Worm (Caenorhabditis elegans) whole organism, midembryonic: ENCODE results near the gene mltn-7.

Experiments
- T22C8.4 ChIP-seq: fragments of 200-800 bp; sonication (Bioruptor generic); IDR thresholded peaks from 2 replicates; pipeline ENCODE4 v1.3.6; 2022; ENCODE audit warnings: missing genetic modification characterization, missing compliant biosample characterization
- cog-1 ChIP-seq: sonication (generic microtip); optimal IDR thresholded peaks from 2 replicates; lab custom pipeline; 2016; ENCODE audit warnings: missing genetic modification characterization, missing compliant biosample characterization
- flt-1 ChIP-seq: fragments of 200-800 bp; sonication (Bioruptor generic); IDR thresholded peaks from 2 replicates; pipeline ENCODE4 v1.3.6; 2022; ENCODE audit warnings: missing genetic modification characterization, missing compliant biosample characterization
- klf-2 ChIP-seq: fragments of 200-800 bp; sonication (Bioruptor generic); conservative IDR thresholded peaks from 2 replicates; pipeline ENCODE4 v1.3.6; 2022; ENCODE audit warnings: missing genetic modification reagents, missing genetic modification characterization, missing compliant biosample characterization
- med-1 ChIP-seq: sonication (generic microtip); optimal IDR thresholded peaks from 2 replicates; lab custom pipeline; 2017; ENCODE audit warnings: missing genetic modification characterization, mild to moderate bottlenecking, missing compliant biosample characterization, antibody characterized with exemption, missing genetic modification reagents; ENCODE audit not compliant: insufficient read depth
- ref-1 ChIP-seq: fragments of 200-800 bp; sonication (Bioruptor generic); conservative IDR thresholded peaks from 2 replicates; pipeline ENCODE4 v1.3.6; 2022; ENCODE audit warnings: missing genetic modification reagents, missing genetic modification characterization, missing compliant biosample characterization
- tab-1 ChIP-seq: fragments of 200-800 bp; sonication (Bioruptor generic); IDR thresholded peaks from 2 replicates; pipeline ENCODE4 v1.3.6; 2022; ENCODE audit warnings: missing genetic modification characterization, missing compliant biosample characterization
- ztf-23 ChIP-seq: fragments of 200-800 bp; sonication (Bioruptor generic); IDR thresholded peaks from 2 replicates; pipeline ENCODE4 v1.3.6; 2022; ENCODE audit warnings: missing genetic modification reagents, missing genetic modification characterization, missing compliant biosample characterization
- ztf-29 ChIP-seq: fragments of 200-800 bp; sonication (Bioruptor generic); IDR thresholded peaks from 2 replicates; pipeline ENCODE4 v1.3.6; 2022; ENCODE audit warnings: missing genetic modification reagents, missing genetic modification characterization, missing compliant biosample characterization

The mltn-7 gene

ce11 chrV:349054-349453 is 21.1 kb upstream of the mltn-7 start, which contains the start of gene atg-9:
atg-9 (plus strand) TSS chrV:349385.
- TF ChIP-seq T22C8.4 (GFP tag; lab: Robert Waterston, UW): peak; percentile 58; the same call in 1 of the 2 replicates
- TF ChIP-seq ztf-29 (GFP tag; lab: Robert Waterston, UW): no peak
- no peak for TF ChIP-seq ztf-23 (GFP tag; lab: Robert Waterston, UW)
- TF ChIP-seq flt-1 (GFP tag; lab: Robert Waterston, UW): 0 out of 2 replicates have a peak, but pooled peaks have one; percentile 54

ce11 chrV:350822-351221 is 19.3 kb upstream of the mltn-7 start:
- TF ChIP-seq med-1 (GFP tag; lab: Kevin White, UChicago): no peak
- TF ChIP-seq cog-1 (tag; lab: Kevin White, UChicago): no peak
- no peak for TF ChIP-seq T22C8.4 (GFP tag; lab: Robert Waterston, UW)
- no peak for TF ChIP-seq tab-1 (GFP tag; lab: Robert Waterston, UW)
- TF ChIP-seq ref-1 (GFP tag; lab: Robert Waterston, UW): no peak
- TF ChIP-seq klf-2: no peak
- no peak for TF ChIP-seq flt-1 (GFP tag; lab: Robert Waterston, UW)
- no peak for TF ChIP-seq ztf-23 (GFP tag; lab: Robert Waterston, UW)
- no peak for TF ChIP-seq ztf-29 (GFP tag; lab: Robert Waterston, UW)

- TF ChIP-seq ztf-29 (GFP tag; lab: Robert Waterston, UW): no peak
- no peak for TF ChIP-seq cog-1 (tag; lab: Kevin White, UChicago)
- no peak for TF ChIP-seq ref-1 (GFP tag; lab: Robert Waterston, UW)
- TF ChIP-seq T22C8.4 (GFP tag; lab: Robert Waterston, UW): no peak
- TF ChIP-seq tab-1 (GFP tag; lab: Robert Waterston, UW): no peak
- no peak for TF ChIP-seq ztf-23 (GFP tag; lab: Robert Waterston, UW)
- no peak for TF ChIP-seq klf-2
- no peak for TF ChIP-seq flt-1 (GFP tag; lab: Robert Waterston, UW)
- no peak for TF ChIP-seq med-1 (GFP tag; lab: Kevin White, UChicago)
These were observed 18.3 kb upstream of the mltn-7 start for ce11 chrV:351787-352186.

ce11 chrV:356959-357702 is 13.0 kb upstream of the mltn-7 start:
- TF ChIP-seq klf-2 (no peak), T22C8.4 (GFP tag; lab: Robert Waterston, UW) (no peak), ztf-29 (GFP tag; lab: Robert Waterston, UW) (no peak), ref-1 (GFP tag; lab: Robert Waterston, UW) (no peak), med-1 (GFP tag; lab: Kevin White, UChicago) (no peak), ztf-23 (GFP tag; lab: Robert Waterston, UW) (no peak), tab-1 (GFP tag; lab: Robert Waterston, UW) (no peak), cog-1 (tag; lab: Kevin White, UChicago) (no peak), flt-1 (GFP tag; lab: Robert Waterston, UW) (no peak)

- TF ChIP-seq T22C8.4 (GFP tag; lab: Robert Waterston, UW) (no peak), med-1 (GFP tag; lab: Kevin White, UChicago) (no peak), cog-1 (tag; lab: Kevin White, UChicago) (no peak), tab-1 (GFP tag; lab: Robert Waterston, UW) (no peak), ref-1 (GFP tag; lab: Robert Waterston, UW) (no peak), ztf-29 (GFP tag; lab: Robert Waterston, UW) (no peak), klf-2 (no peak), flt-1 (GFP tag; lab: Robert Waterston, UW) (no peak), ztf-23 (GFP tag; lab: Robert Waterston, UW) (no peak)
These were observed 11.7 kb upstream of the mltn-7 start for ce11 chrV:358473-358872.

- TF ChIP-seq ztf-23 (GFP tag; lab: Robert Waterston, UW): no peak
- no peak for TF ChIP-seq ref-1 (GFP tag; lab: Robert Waterston, UW)
- no peak for TF ChIP-seq med-1 (GFP tag; lab: Kevin White, UChicago)
- no peak for TF ChIP-seq cog-1 (tag; lab: Kevin White, UChicago)
- no peak for TF ChIP-seq klf-2
- TF ChIP-seq ztf-29 (GFP tag; lab: Robert Waterston, UW): no peak
- TF ChIP-seq T22C8.4 (GFP tag; lab: Robert Waterston, UW): no peak
- no peak for TF ChIP-seq tab-1 (GFP tag; lab: Robert Waterston, UW)
- TF ChIP-seq flt-1 (GFP tag; lab: Robert Waterston, UW): no peak
These were observed 10.7 kb upstream of the mltn-7 start, which contains the start of gene T22H9.1 for ce11 chrV:359466-359865. T22H9.1 (plus strand) TSS chrV:359766.

- TF ChIP-seq flt-1 (GFP tag; lab: Robert Waterston, UW) (no peak), klf-2 (no peak), ztf-29 (GFP tag; lab: Robert Waterston, UW) (no peak), T22C8.4 (GFP tag; lab: Robert Waterston, UW) (no peak)
These were observed 10.1 kb upstream of the mltn-7 start for ce11 chrV:360068-360467.

ce11 chrV:361291-361690 is 8.8 kb upstream of the mltn-7 start:
- no peak for TF ChIP-seq tab-1 (GFP tag; lab: Robert Waterston, UW)
- no peak for TF ChIP-seq cog-1 (tag; lab: Kevin White, UChicago)
- no peak for TF ChIP-seq klf-2
- TF ChIP-seq flt-1 (GFP tag; lab: Robert Waterston, UW): no peak
- TF ChIP-seq ztf-29 (GFP tag; lab: Robert Waterston, UW): no peak
- TF ChIP-seq T22C8.4 (GFP tag; lab: Robert Waterston, UW): no peak
- no peak for TF ChIP-seq med-1 (GFP tag; lab: Kevin White, UChicago)
- TF ChIP-seq ref-1 (GFP tag; lab: Robert Waterston, UW): no peak
- no peak for TF ChIP-seq ztf-23 (GFP tag; lab: Robert Waterston, UW)

- no peak for TF ChIP-seq tab-1 (GFP tag; lab: Robert Waterston, UW)
- TF ChIP-seq med-1 (GFP tag; lab: Kevin White, UChicago): no peak
- TF ChIP-seq ztf-23 (GFP tag; lab: Robert Waterston, UW): no peak
- no peak for TF ChIP-seq flt-1 (GFP tag; lab: Robert Waterston, UW)
- TF ChIP-seq klf-2: no peak
- no peak for TF ChIP-seq T22C8.4 (GFP tag; lab: Robert Waterston, UW)
These were observed 5.5 kb upstream of the mltn-7 start, which contains the start of gene mltn-6 for ce11 chrV:364650-365049. mltn-6 (plus strand) TSS chrV:364950.
